Worm (Caenorhabditis elegans) whole organism, early embryonic: Measurements from ENCODE around the gene bmk-1.

ENCODE experiments used
- B0310.2 ChIP-seq: sonication (generic microtip); optimal IDR thresholded peaks from 2 replicates; lab custom pipeline; 2016; ENCODE audit warnings: mild to moderate bottlenecking, missing genetic modification characterization, missing compliant biosample characterization
- F13C5.2 ChIP-seq: sonication (generic microtip); optimal IDR thresholded peaks from 2 replicates; lab custom pipeline; 2017; ENCODE audit warnings: mild to moderate bottlenecking, missing genetic modification characterization, inconsistent platforms, missing compliant biosample characterization
- aly-1 ChIP-seq: sonication (generic microtip); optimal IDR thresholded peaks from 2 replicates; lab custom pipeline; 2016; ENCODE audit warnings: missing genetic modification characterization, missing compliant biosample characterization
- ama-1 ChIP-seq: fragments of 150-350 bp; optimal IDR thresholded peaks from 2 replicates; lab custom pipeline; 2014
- ceh-13 ChIP-seq: fragments of 200-800 bp; sonication (Bioruptor generic); optimal IDR thresholded peaks from 2 replicates; lab custom pipeline; 2018; ENCODE audit warnings: mild to moderate bottlenecking, missing genetic modification characterization, missing compliant biosample characterization
- ceh-36 ChIP-seq: sonication (generic microtip); optimal IDR thresholded peaks from 2 replicates; lab custom pipeline; 2016; ENCODE audit warnings: missing genetic modification characterization, inconsistent platforms, missing compliant biosample characterization
- ets-7 ChIP-seq: sonication (generic microtip); optimal IDR thresholded peaks from 2 replicates; lab custom pipeline; 2016; ENCODE audit warnings: missing genotype, missing genetic modification characterization, missing compliant biosample characterization
- flt-1 ChIP-seq: fragments of 200-800 bp; sonication (Bioruptor generic); IDR thresholded peaks from 2 replicates; pipeline ENCODE4 v1.3.6; 2022; ENCODE audit warnings: missing genetic modification characterization, missing compliant biosample characterization
- hmbx-1 ChIP-seq: sonication (generic microtip); optimal IDR thresholded peaks from 2 replicates; lab custom pipeline; 2016; ENCODE audit warnings: mild to moderate bottlenecking, missing genetic modification characterization, missing compliant biosample characterization
- hmg-4 ChIP-seq: fragments of 200-800 bp; sonication (Bioruptor generic); optimal IDR thresholded peaks from 2 replicates; lab custom pipeline; 2018; ENCODE audit warnings: mild to moderate bottlenecking, missing genetic modification characterization, missing compliant biosample characterization
- hnd-1 ChIP-seq: sonication (generic microtip); optimal IDR thresholded peaks from 2 replicates; lab custom pipeline; 2016; ENCODE audit warnings: missing genetic modification characterization, missing compliant biosample characterization
- pes-1 ChIP-seq: fragments of 200-800 bp; sonication (Bioruptor generic); IDR thresholded peaks from 2 replicates; pipeline ENCODE4 v1.3.6; 2022; ENCODE audit warnings: missing genetic modification reagents, missing genetic modification characterization, missing compliant biosample characterization
- scrt-1 ChIP-seq: fragments of 200-800 bp; sonication (Bioruptor generic); IDR thresholded peaks from 2 replicates; pipeline ENCODE4 v1.3.6; 2022; ENCODE audit warnings: missing genetic modification characterization, missing compliant biosample characterization
- sea-1 ChIP-seq: fragments of 200-800 bp; sonication (Bioruptor generic); conservative IDR thresholded peaks from 2 replicates; pipeline ENCODE4 v1.3.6; 2022; ENCODE audit warnings: missing genetic modification characterization, missing compliant biosample characterization
- tbx-11 ChIP-seq: fragments of 200-800 bp; sonication (Bioruptor generic); IDR thresholded peaks from 2 replicates; pipeline ENCODE4 v1.3.6; 2022; ENCODE audit warnings: missing genetic modification characterization, missing compliant biosample characterization
- tbx-37 ChIP-seq: fragments of 200-800 bp; sonication (Bioruptor generic); conservative IDR thresholded peaks from 2 replicates; pipeline ENCODE4 v1.3.6; 2022; ENCODE audit warnings: missing genetic modification reagents, missing genetic modification characterization, missing compliant biosample characterization
- tra-4 ChIP-seq: sonication (generic microtip); optimal IDR thresholded peaks from 2 replicates; lab custom pipeline; 2017; ENCODE audit warnings: missing genetic modification characterization, missing compliant biosample characterization

Gene bmk-1

DNA sequence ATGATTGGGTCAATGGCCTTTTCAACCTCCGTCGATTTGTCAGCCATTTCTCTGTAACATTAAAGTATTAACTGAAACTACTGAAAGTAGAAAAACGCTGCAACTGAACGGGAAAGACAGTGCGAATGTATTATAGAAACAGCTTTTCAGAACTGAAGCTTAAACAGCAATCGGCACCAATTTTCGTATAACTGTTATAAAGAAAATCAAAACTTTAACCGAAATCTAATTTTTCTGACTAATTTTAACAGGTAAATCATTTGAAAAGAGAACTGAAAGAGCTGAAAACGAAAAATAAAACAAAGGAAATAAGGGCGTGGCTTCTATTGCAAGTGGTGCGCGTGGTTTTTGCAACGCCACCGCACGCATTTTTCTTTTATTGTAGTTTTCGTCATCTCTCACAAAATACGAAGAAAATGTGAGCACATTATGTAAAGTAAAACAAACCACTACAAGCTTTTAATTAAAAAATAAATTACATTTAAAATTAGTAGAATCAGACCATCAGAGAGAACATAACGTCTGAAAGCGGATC is 31.8 kb downstream of the bmk-1 start, which contains the start of gene rrsr-1:
TSS of gene rrsr-1 (minus strand) at position 51 of the 535 bp plus-strand sequence.
- no peak for TF ChIP-seq sea-1 (GFP tag; lab: Robert Waterston, UW)
- TF ChIP-seq scrt-1 (GFP tag; lab: Robert Waterston, UW), result no peak
- peak; percentile 51 for TF ChIP-seq F13C5.2 (tag; lab: Kevin White, UChicago)
- peak; percentile 57; the same call in 1 of the 2 replicates for TF ChIP-seq flt-1 (GFP tag; lab: Robert Waterston, UW)
- no peak for TF ChIP-seq hnd-1 (tag; lab: Kevin White, UChicago)
- TF ChIP-seq pes-1 (GFP tag; lab: Robert Waterston, UW), result 0 out of 2 replicates have a peak, but pooled peaks have one; percentile 14

DNA sequence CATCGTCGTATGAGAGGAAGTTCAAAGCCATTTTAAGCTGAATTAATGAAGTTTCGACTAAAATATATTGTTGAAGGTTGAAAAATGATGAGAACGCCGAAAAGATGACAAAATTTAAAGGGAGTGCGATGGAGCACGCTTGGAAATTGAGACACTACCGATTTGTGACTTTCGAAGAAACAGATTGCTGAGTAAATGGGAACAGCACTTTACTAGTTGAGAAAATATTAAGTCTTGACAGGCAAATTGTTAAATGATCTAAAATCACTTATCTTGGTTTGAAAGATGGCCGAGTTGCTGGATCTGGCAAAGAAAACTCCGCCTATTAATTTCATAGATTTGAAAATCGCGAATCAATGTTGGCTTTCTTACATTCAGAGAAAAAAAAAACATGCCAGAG is 33.5 kb downstream of the bmk-1 start, which contains the start of gene rpoa-12:
TSS of gene rpoa-12 (minus strand) at position 37 of the 400 bp plus-strand sequence.
- TF ChIP-seq tbx-37 (peak; percentile 59; the same call in 1 of the 2 replicates), aly-1 (tag; lab: Kevin White, UChicago) (no peak)

DNA sequence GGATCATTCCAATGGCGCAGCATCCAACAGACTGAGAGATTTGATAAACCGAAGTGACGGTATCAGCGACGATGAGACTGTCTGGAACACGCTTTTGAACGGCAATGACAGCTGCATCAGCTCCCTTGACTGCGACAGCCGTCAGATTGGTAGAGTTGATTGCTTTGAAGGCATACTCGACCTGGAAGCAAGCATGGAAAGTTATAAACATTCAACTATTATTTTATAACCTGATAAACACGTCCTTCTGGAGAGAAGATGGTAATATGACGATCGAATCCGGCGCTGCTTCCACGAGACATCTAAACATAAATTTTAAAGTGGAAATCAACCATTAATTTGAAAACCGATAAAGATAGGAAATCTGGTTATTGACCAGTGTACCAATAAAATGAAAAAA is 34.5 kb downstream of the bmk-1 start, which contains the start of gene pas-1:
TSS of gene pas-1 (minus strand) at position 302 of the 400 bp plus-strand sequence.
- no peak for TF ChIP-seq aly-1 (tag; lab: Kevin White, UChicago)
- 0 out of 2 replicates have a peak, but pooled peaks have one; percentile 11 for TF ChIP-seq scrt-1 (GFP tag; lab: Robert Waterston, UW)

DNA sequence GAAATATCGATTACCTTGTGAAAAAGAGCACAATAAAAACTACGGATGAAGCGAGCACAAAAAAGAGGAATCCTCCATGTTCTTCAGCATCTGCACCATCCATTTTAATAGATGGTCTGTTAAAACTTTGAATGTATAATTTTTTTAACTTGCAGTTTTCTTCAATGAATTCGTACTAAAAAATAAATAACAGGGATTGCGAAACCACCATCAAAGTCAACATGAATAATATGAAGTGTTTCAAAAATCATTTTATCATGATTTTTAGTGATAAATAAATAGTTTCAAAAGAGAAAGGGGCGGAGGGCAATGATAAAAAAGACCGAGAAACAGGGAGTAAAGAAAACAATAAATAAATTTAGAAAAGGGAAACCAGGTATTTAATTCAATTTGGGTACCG is 35.5 kb downstream of the bmk-1 start, which contains the start of gene dhs-22:
TSS of gene dhs-22 (minus strand) at position 116 of the 400 bp plus-strand sequence.
- TF ChIP-seq hmg-4 (GFP tag; lab: Kevin White, UChicago) (no peak), B0310.2 (tag; lab: Kevin White, UChicago) (no peak), tbx-11 (no peak), pes-1 (GFP tag; lab: Robert Waterston, UW) (no peak), ama-1 (lab: Kevin White, UChicago) (no peak), ceh-13 (no peak), hmbx-1 (tag; lab: Kevin White, UChicago) (no peak), flt-1 (GFP tag; lab: Robert Waterston, UW) (no peak), ets-7 (tag; lab: Kevin White, UChicago) (no peak)

DNA sequence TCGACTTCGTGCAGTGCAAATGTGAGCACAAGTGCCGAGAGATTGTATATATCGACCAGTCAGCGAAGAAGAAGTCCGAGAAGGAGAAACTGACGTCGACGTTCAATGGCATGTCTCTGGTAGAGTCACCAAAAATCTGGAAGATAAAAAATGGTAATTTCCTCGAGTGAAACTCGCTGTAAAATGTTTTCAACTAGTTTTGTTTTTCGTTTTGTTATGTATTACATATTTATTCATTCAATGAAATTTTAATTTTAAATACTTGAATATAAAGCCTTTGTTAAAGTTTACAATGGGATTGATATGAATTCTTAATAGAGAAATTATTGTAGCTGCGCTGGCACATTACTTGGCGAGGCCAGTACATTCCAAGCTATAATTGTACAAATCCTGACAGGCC is 36.9 kb downstream of the bmk-1 start:
- TF ChIP-seq ama-1 (lab: Kevin White, UChicago) (no peak), aly-1 (tag; lab: Kevin White, UChicago) (no peak), scrt-1 (GFP tag; lab: Robert Waterston, UW) (no peak), hmg-4 (GFP tag; lab: Kevin White, UChicago) (no peak)

DNA sequence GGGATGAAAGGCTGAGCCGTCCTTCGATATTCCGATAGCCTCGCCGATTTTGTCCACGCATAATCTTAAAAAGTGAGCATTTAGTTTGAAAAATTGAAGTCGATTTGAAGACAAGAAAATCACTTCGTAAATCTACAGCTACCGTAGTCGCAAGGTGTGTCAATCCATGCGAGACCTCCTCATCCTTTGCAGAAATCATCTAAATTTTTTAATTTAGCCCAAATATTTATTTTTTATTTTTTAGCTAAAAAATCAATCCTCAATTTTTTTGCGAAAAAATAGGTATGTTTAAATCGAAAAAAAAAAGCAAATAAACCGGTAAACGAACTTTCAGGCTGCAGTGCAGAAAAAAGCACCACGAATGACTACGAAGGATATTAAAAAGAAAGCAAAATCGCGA is 39.0 kb downstream of the bmk-1 start, which contains the start of the genes nxf-2 and set-31:
TSS of gene nxf-2 (minus strand) at position 101 of the 400 bp plus-strand sequence.
TSS of gene set-31 (plus strand) at position 169 of the 400 bp plus-strand sequence.
- TF ChIP-seq ceh-13, result no peak
- TF ChIP-seq B0310.2 (tag; lab: Kevin White, UChicago), result no peak
- TF ChIP-seq F13C5.2 (tag; lab: Kevin White, UChicago), result no peak
- TF ChIP-seq sea-1 (GFP tag; lab: Robert Waterston, UW), result no peak
- TF ChIP-seq hmg-4 (GFP tag; lab: Kevin White, UChicago), result no peak
- TF ChIP-seq ceh-36, result no peak
- TF ChIP-seq aly-1 (tag; lab: Kevin White, UChicago), result no peak
- TF ChIP-seq tbx-11, result no peak
- no peak for TF ChIP-seq tbx-37
- TF ChIP-seq hmbx-1 (tag; lab: Kevin White, UChicago), result no peak
- TF ChIP-seq pes-1 (GFP tag; lab: Robert Waterston, UW), result no peak
- TF ChIP-seq tra-4 (tag; lab: Kevin White, UChicago), result no peak
- TF ChIP-seq hnd-1 (tag; lab: Kevin White, UChicago), result no peak
- TF ChIP-seq ets-7 (tag; lab: Kevin White, UChicago), result no peak
- no peak for TF ChIP-seq scrt-1 (GFP tag; lab: Robert Waterston, UW)
- TF ChIP-seq flt-1 (GFP tag; lab: Robert Waterston, UW), result no peak
- TF ChIP-seq ama-1 (lab: Kevin White, UChicago), result no peak

DNA sequence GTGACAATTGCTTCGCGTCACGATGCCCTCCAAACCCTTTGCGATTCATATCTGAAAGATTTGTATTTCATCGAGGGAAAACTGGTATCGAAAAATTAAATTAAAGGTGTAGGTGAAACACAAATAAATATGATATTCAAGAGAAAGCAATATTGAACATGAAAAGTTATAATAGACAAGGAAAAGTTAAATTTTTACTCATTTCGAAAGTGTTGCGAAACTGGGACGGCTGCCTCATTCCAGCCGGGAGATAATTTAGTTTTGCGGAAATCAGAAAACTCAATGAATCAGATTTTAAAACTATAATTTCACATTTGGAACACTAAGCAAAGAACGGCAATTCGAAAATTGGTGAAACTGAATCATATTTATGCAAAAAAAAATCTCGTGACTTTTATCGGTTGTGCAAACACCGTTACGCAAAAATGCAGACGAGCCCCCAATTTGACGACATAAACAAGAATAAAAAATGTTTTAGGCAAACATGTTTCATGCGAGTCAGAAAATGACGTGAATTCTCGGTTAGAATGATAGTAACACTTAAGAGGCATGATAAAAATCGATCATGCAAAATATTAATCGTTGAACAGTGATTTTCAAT is 41.7 kb downstream of the bmk-1 start, which contains the start of the genes nxf-1 and C15H11.11:
TSS of gene nxf-1 (minus strand) at position 51 of the 601 bp plus-strand sequence.
TSS of gene C15H11.11 (plus strand) at position 536 of the 601 bp plus-strand sequence.
- TF ChIP-seq F13C5.2 (tag; lab: Kevin White, UChicago), result peak; percentile 52
- no peak for TF ChIP-seq sea-1 (GFP tag; lab: Robert Waterston, UW)

DNA sequence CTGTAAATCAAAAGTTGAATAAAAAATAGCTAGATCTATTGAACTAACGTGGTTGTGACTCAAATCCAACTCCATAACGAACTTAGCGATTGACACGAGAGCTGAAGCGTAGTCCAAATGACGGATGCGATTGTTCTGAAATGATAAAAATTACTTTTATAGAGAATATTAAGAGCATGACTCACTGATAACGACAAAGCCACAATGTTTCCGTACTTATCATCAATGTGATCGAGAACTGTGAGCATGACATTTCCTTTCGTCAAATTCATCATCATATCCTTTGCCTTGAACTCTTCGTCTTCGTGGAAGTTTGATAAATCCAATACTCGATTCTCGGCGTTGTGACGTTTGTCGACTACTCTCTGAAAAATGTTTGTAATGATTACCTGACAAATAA is 42.8 kb downstream of the bmk-1 start:
- TF ChIP-seq hmbx-1 (tag; lab: Kevin White, UChicago), result no peak

DNA sequence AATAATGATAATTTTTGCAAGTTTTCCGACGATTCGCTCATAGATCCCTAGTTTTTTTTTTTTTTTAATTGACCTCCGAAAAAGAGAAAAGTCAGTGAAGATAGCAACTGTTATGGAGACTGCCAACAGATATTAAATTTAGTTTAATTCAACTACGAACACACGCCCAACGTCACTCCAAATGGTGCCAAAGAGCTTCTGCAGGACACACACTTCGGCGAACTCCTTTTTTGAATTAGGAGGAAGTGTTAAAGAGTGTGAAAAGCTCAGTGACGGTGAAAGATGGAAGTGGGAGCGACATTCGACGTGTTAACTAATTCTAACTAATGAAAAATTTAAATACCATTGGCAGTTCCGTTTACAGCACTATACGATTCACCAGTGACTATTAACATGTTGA is 44.8 kb downstream of the bmk-1 start:
- no peak for TF ChIP-seq hmg-4 (GFP tag; lab: Kevin White, UChicago)
- TF ChIP-seq ama-1 (lab: Kevin White, UChicago), result no peak
- TF ChIP-seq hnd-1 (tag; lab: Kevin White, UChicago), result no peak
- no peak for TF ChIP-seq aly-1 (tag; lab: Kevin White, UChicago)
- TF ChIP-seq B0310.2 (tag; lab: Kevin White, UChicago), result no peak
- TF ChIP-seq pes-1 (GFP tag; lab: Robert Waterston, UW), result no peak
- no peak for TF ChIP-seq tbx-11
- TF ChIP-seq scrt-1 (GFP tag; lab: Robert Waterston, UW), result no peak
- TF ChIP-seq ceh-13, result no peak
- TF ChIP-seq tra-4 (tag; lab: Kevin White, UChicago), result no peak
- TF ChIP-seq flt-1 (GFP tag; lab: Robert Waterston, UW), result no peak
- no peak for TF ChIP-seq F13C5.2 (tag; lab: Kevin White, UChicago)
- TF ChIP-seq ceh-36, result no peak
- TF ChIP-seq hmbx-1 (tag; lab: Kevin White, UChicago), result no peak
- TF ChIP-seq tbx-37, result no peak
- TF ChIP-seq sea-1 (GFP tag; lab: Robert Waterston, UW), result no peak
- no peak for TF ChIP-seq ets-7 (tag; lab: Kevin White, UChicago)
